Worm (Caenorhabditis elegans) whole organism, young adult: ENCODE data around the gene srw-33.

Source experiments
- B0019.2 ChIP-seq: fragments of 200-800 bp; sonication (Bioruptor generic); conservative IDR thresholded peaks from 2 replicates; pipeline ENCODE4 v1.3.6; 2022; ENCODE audit warnings: missing genetic modification reagents, missing genetic modification characterization, missing compliant biosample characterization
- B0261.1 ChIP-seq: sonication (generic microtip); optimal IDR thresholded peaks from 2 replicates; lab custom pipeline; 2016; ENCODE audit warnings: mild to moderate bottlenecking, missing genetic modification characterization, moderate library complexity, missing compliant biosample characterization
- B0336.3 ChIP-seq: fragments of 200-800 bp; sonication (Bioruptor generic); IDR thresholded peaks from 2 replicates; pipeline ENCODE4 v1.3.6; 2022; ENCODE audit warnings: missing genetic modification characterization, missing compliant biosample characterization
- F57C9.4 ChIP-seq: sonication (generic microtip); optimal IDR thresholded peaks from 2 replicates; lab custom pipeline; 2017; ENCODE audit warnings: mild to moderate bottlenecking, missing genetic modification characterization, missing compliant biosample characterization
- K11D2.4 ChIP-seq: fragments of 200-800 bp; sonication (Bioruptor generic); IDR thresholded peaks from 2 replicates; pipeline ENCODE4 v1.3.6; 2022; ENCODE audit warnings: missing genetic modification reagents, missing genetic modification characterization, missing compliant biosample characterization
- K12H6.12 ChIP-seq: fragments of 200-800 bp; sonication (Bioruptor generic); optimal IDR thresholded peaks from 2 replicates; lab custom pipeline; 2018; ENCODE audit warnings: mild to moderate bottlenecking, missing genetic modification characterization, missing compliant biosample characterization
- Y53F4B.3 ChIP-seq: fragments of 200-800 bp; sonication (Bioruptor generic); IDR thresholded peaks from 2 replicates; pipeline ENCODE4 v1.3.6; 2022; ENCODE audit warnings: missing genetic modification reagents, missing genetic modification characterization, missing compliant biosample characterization
- Y53G8AR.9 ChIP-seq: fragments of 200-800 bp; sonication (Bioruptor generic); conservative IDR thresholded peaks from 2 replicates; pipeline ENCODE4 v1.3.6; 2022; ENCODE audit warnings: missing genetic modification reagents, missing genetic modification characterization, missing compliant biosample characterization
- Y79H2A.3 ChIP-seq: fragments of 200-800 bp; sonication (Bioruptor generic); conservative IDR thresholded peaks from 2 replicates; pipeline ENCODE4 v1.3.6; 2022; ENCODE audit warnings: missing genetic modification reagents, missing genetic modification characterization, missing compliant biosample characterization
- Y95B8A.8 ChIP-seq: fragments of 200-800 bp; sonication (Bioruptor generic); IDR thresholded peaks from 2 replicates; pipeline ENCODE4 v1.3.6; 2022; ENCODE audit warnings: missing genetic modification reagents, missing genetic modification characterization, missing compliant biosample characterization
- ZK185.1 ChIP-seq: sonication (generic microtip); optimal IDR thresholded peaks from 2 replicates; lab custom pipeline; 2016; ENCODE audit warnings: mild to moderate bottlenecking, missing genetic modification characterization, missing compliant biosample characterization; ENCODE audit not compliant: poor library complexity, severe bottlenecking
- ama-1 ChIP-seq, 3 experiments: fragments of 150-350 bp in 1 of 3; sonication (generic microtip) in 2 of 3; optimal IDR thresholded peaks; 2 replicates each; lab custom pipeline; 2014 to 2018; ENCODE audit warnings: missing biosample characterization in 2 of 3, missing genetic modification characterization in 2 of 3, missing genetic modification reagents in 2 of 3
- atf-7 ChIP-seq: sonication (generic microtip); optimal IDR thresholded peaks from 2 replicates; lab custom pipeline; 2017; ENCODE audit warnings: mild to moderate bottlenecking, missing genetic modification characterization, missing compliant biosample characterization
- attf-3 ChIP-seq: fragments of 200-800 bp; sonication (Bioruptor generic); conservative IDR thresholded peaks from 2 replicates; pipeline ENCODE4 v1.3.6; 2022; ENCODE audit warnings: missing genetic modification reagents, missing genetic modification characterization, missing compliant biosample characterization
- attf-5 ChIP-seq: fragments of 200-800 bp; sonication (Bioruptor generic); optimal IDR thresholded peaks from 2 replicates; lab custom pipeline; 2018; ENCODE audit warnings: mild to moderate bottlenecking, missing genetic modification characterization, missing compliant biosample characterization
- attf-6 ChIP-seq: fragments of 200-800 bp; sonication (Bioruptor generic); IDR thresholded peaks from 2 replicates; pipeline ENCODE4 v1.3.6; 2022; ENCODE audit warnings: missing genetic modification reagents, missing genetic modification characterization, missing compliant biosample characterization
- ceh-27 ChIP-seq: fragments of 200-800 bp; sonication (Bioruptor generic); optimal IDR thresholded peaks from 2 replicates; lab custom pipeline; 2018; ENCODE audit warnings: mild to moderate bottlenecking, missing genetic modification characterization, moderate library complexity, missing compliant biosample characterization
- dox-1 ChIP-seq: fragments of 200-800 bp; sonication (Bioruptor generic); IDR thresholded peaks from 2 replicates; pipeline ENCODE4 v1.3.6; 2022; ENCODE audit warnings: missing genetic modification reagents, missing genetic modification characterization, missing compliant biosample characterization
- ekl-4 ChIP-seq: fragments of 200-800 bp; sonication (Bioruptor generic); IDR thresholded peaks from 2 replicates; pipeline ENCODE4 v1.3.6; 2022; ENCODE audit warnings: missing genetic modification reagents, missing genetic modification characterization, missing compliant biosample characterization
- gei-17 ChIP-seq: fragments of 200-800 bp; sonication (Bioruptor generic); optimal IDR thresholded peaks from 2 replicates; lab custom pipeline; 2018; ENCODE audit warnings: mild to moderate bottlenecking, missing genetic modification characterization, missing compliant biosample characterization
- him-1 ChIP-seq: sonication (generic microtip); optimal IDR thresholded peaks from 2 replicates; lab custom pipeline; 2016; ENCODE audit warnings: missing genotype, missing genetic modification reagents, missing genetic modification characterization, missing compliant biosample characterization
- hmg-1.2 ChIP-seq: fragments of 200-800 bp; sonication (Bioruptor generic); IDR thresholded peaks from 2 replicates; pipeline ENCODE4 v1.3.6; 2022; ENCODE audit warnings: missing genetic modification reagents, missing genetic modification characterization, missing compliant biosample characterization
- hmg-20 ChIP-seq: fragments of 200-800 bp; sonication (Bioruptor generic); IDR thresholded peaks from 2 replicates; pipeline ENCODE4 v1.3.6; 2022; ENCODE audit warnings: missing genetic modification reagents, missing genetic modification characterization, missing compliant biosample characterization
- hrde-1 ChIP-seq: sonication (generic microtip); optimal IDR thresholded peaks from 2 replicates; lab custom pipeline; 2016; ENCODE audit warnings: missing genetic modification characterization, mild to moderate bottlenecking, missing compliant biosample characterization, moderate library complexity, missing genotype, missing genetic modification reagents, borderline replicate concordance
- let-607 ChIP-seq, 2 experiments: fragments of 200-800 bp in 1 of 2; sonication (Bioruptor generic) in 1 of 2; sonication (generic microtip) in 1 of 2; optimal IDR thresholded peaks; 2 replicates each; lab custom pipeline; 2016 to 2018; ENCODE audit warnings: mild to moderate bottlenecking in 2 of 2, missing compliant biosample characterization in 2 of 2, missing genetic modification characterization in 2 of 2, moderate library complexity in 2 of 2, missing genotype in 1 of 2
- lsl-1 ChIP-seq: fragments of 200-800 bp; sonication (Bioruptor generic); optimal IDR thresholded peaks from 2 replicates; lab custom pipeline; 2018; ENCODE audit warnings: mild to moderate bottlenecking, missing genetic modification characterization, moderate library complexity, missing compliant biosample characterization
- madf-6 ChIP-seq: fragments of 200-800 bp; sonication (Bioruptor generic); IDR thresholded peaks from 2 replicates; pipeline ENCODE4 v1.3.6; 2022; ENCODE audit warnings: missing genetic modification reagents, missing genetic modification characterization, missing compliant biosample characterization
- madf-8 ChIP-seq: fragments of 200-800 bp; sonication (Bioruptor generic); conservative IDR thresholded peaks from 2 replicates; pipeline ENCODE4 v1.3.6; 2022; ENCODE audit warnings: missing genetic modification reagents, missing genetic modification characterization, missing compliant biosample characterization
- mcd-1 ChIP-seq: fragments of 200-800 bp; sonication (Bioruptor generic); IDR thresholded peaks from 2 replicates; pipeline ENCODE4 v1.3.6; 2022; ENCODE audit warnings: missing genetic modification reagents, missing genetic modification characterization, missing compliant biosample characterization
- mxl-1 ChIP-seq: sonication (generic microtip); optimal IDR thresholded peaks from 2 replicates; lab custom pipeline; 2016; ENCODE audit warnings: missing genetic modification characterization, missing compliant biosample characterization
- nfya-1 ChIP-seq: sonication (generic microtip); optimal IDR thresholded peaks from 2 replicates; lab custom pipeline; 2017; ENCODE audit warnings: antibody characterized with exemption, missing compliant biosample characterization, missing genetic modification characterization, borderline replicate concordance; ENCODE audit not compliant: insufficient read depth
- nfya-2 ChIP-seq: fragments of 200-800 bp; sonication (Bioruptor generic); IDR thresholded peaks from 2 replicates; pipeline ENCODE4 v1.3.6; 2022; ENCODE audit warnings: missing genetic modification reagents, missing genetic modification characterization, missing compliant biosample characterization
- nfyb-1 ChIP-seq: fragments of 200-800 bp; sonication (Bioruptor generic); IDR thresholded peaks from 2 replicates; pipeline ENCODE4 v1.3.6; 2022; ENCODE audit warnings: missing genetic modification reagents, missing genetic modification characterization, missing compliant biosample characterization
- nhr-80 ChIP-seq: sonication (generic microtip); optimal IDR thresholded peaks from 2 replicates; lab custom pipeline; 2016; ENCODE audit warnings: missing genetic modification characterization, missing compliant biosample characterization
- rcor-1 ChIP-seq: fragments of 200-800 bp; sonication (Bioruptor generic); IDR thresholded peaks from 2 replicates; pipeline ENCODE4 v1.3.6; 2022; ENCODE audit warnings: missing genetic modification reagents, missing genetic modification characterization, missing compliant biosample characterization
- rec-8 ChIP-seq, 2 experiments: sonication (generic microtip); optimal IDR thresholded peaks; 2 replicates each; lab custom pipeline; 2016; ENCODE audit warnings: mild to moderate bottlenecking in 2 of 2, missing genetic modification characterization in 2 of 2, missing genetic modification reagents in 2 of 2, missing genotype in 2 of 2, missing biosample characterization in 1 of 2, missing compliant biosample characterization in 1 of 2, moderate library complexity in 1 of 2
- sea-2 ChIP-seq: fragments of 200-800 bp; sonication (Bioruptor generic); IDR thresholded peaks from 2 replicates; pipeline ENCODE4 v1.3.6; 2022; ENCODE audit warnings: missing genetic modification characterization, missing compliant biosample characterization
- zfh-2 ChIP-seq: fragments of 200-800 bp; sonication (Bioruptor generic); conservative IDR thresholded peaks from 2 replicates; pipeline ENCODE4 v1.3.6; 2022; ENCODE audit warnings: missing genetic modification reagents, missing genetic modification characterization, missing compliant biosample characterization
- zim-3 ChIP-seq: sonication (generic microtip); optimal IDR thresholded peaks from 2 replicates; lab custom pipeline; 2017; ENCODE audit warnings: mild to moderate bottlenecking, missing genetic modification characterization, moderate library complexity, missing compliant biosample characterization
- ztf-28 ChIP-seq: fragments of 200-800 bp; sonication (Bioruptor generic); IDR thresholded peaks from 2 replicates; pipeline ENCODE4 v1.3.6; 2022; ENCODE audit warnings: missing genetic modification reagents, missing genetic modification characterization, missing compliant biosample characterization
- ztf-3 ChIP-seq: fragments of 200-800 bp; sonication (Bioruptor generic); optimal IDR thresholded peaks from 2 replicates; lab custom pipeline; 2018; ENCODE audit warnings: mild to moderate bottlenecking, missing genetic modification characterization, missing compliant biosample characterization
- ztf-6 ChIP-seq: fragments of 200-800 bp; sonication (Bioruptor generic); IDR thresholded peaks from 2 replicates; pipeline ENCODE4 v1.3.6; 2022; ENCODE audit warnings: missing genetic modification reagents, missing genetic modification characterization, missing compliant biosample characterization

srw-33 gene

DNA sequence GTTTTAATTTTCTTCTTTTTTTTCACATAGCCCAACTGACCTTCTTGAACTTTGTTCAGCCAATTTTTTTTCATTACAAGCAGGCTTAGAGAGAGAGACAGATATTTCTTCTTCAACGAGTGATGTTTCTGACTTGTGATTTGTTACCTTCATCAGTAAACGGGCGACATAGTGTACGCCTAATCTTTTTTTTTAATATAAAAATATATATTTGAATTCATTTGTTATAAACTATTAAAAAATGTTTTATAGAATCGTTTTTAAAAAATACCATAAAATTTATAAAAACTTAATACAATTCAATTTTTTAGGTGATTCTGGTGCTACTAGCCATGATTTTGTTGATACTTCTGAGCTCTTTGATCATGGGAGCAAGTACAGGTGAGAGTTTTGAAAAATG, 33.5 kb downstream of the srw-33 start, which contains the start of gene T06E6.10 (continued):
- TF ChIP-seq him-1 (no peak), K11D2.4 (GFP tag; lab: Robert Waterston, UW) (no peak)
- TF ChIP-seq, all 124 proteins: peak for 0

DNA sequence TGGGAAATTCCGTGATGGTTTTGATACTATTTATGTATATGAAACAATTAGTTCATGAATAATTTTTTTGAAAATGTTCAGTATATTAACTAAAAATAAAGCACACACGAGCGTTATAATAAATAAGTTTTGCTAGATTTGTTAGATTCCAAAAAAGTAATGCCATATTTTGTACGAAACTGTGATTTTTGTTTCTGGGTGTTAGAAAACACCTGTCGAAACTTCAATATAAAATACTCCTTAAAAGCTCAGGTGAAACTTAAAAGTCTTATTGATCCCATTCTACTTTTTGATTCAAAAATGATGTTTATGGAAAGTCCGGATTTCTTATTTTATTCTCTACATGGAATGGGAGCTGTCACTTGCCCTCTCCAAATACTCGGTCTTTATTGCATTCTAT, 35.4 kb downstream of the srw-33 start, which contains the start of gene srh-265:
Gene srh-265, plus strand, starts transcription at position 301 of the 400 bp plus-strand sequence.
- TF ChIP-seq nfya-2 (GFP tag; lab: Robert Waterston, UW), result no peak
- TF ChIP-seq ztf-28 (GFP tag; lab: Robert Waterston, UW), result no peak
- no peak for TF ChIP-seq dox-1 (GFP tag; lab: Robert Waterston, UW)
- no peak for TF ChIP-seq attf-6
- no peak for TF ChIP-seq hmg-20 (GFP tag; lab: Robert Waterston, UW)
- no peak for TF ChIP-seq ekl-4 (GFP tag; lab: Robert Waterston, UW)
- TF ChIP-seq ztf-6 (GFP tag; lab: Robert Waterston, UW), result no peak

DNA sequence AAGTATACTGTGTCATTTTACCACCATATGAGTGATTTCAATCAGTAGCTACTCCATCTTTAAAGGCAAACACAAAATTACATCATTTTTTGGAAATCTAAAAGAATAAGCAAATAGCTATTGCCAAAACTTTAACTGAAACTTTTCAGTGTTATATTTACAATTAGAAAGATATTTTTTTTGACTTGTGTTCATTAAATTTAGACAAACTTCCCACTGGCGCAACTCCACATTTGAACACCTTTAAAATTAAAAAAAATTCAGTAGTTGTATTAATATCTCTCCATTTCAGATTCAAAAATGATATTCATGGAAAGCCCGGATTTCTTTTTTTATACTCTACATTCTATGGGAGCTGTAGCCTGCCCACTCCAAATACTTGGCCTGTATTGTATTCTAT, 37.5 kb downstream of the srw-33 start, which contains the start of gene srh-264:
Gene srh-264, plus strand, starts transcription at position 301 of the 400 bp plus-strand sequence.
- no peak for TF ChIP-seq Y53F4B.3 (GFP tag; lab: Robert Waterston, UW)
- no peak for TF ChIP-seq B0261.1 (tag; lab: Kevin White, UChicago)
- TF ChIP-seq zfh-2 (GFP tag; lab: Robert Waterston, UW), result no peak
- TF ChIP-seq hrde-1 (tag; lab: Kevin White, UChicago), result no peak
- TF ChIP-seq hmg-1.2 (GFP tag; lab: Robert Waterston, UW), result no peak
- no peak for TF ChIP-seq rcor-1 (GFP tag; lab: Robert Waterston, UW)
- no peak for TF ChIP-seq K12H6.12 (tag; lab: Kevin White, UChicago)
- TF ChIP-seq mcd-1 (GFP tag; lab: Robert Waterston, UW), result no peak
- no peak for TF ChIP-seq gei-17 (GFP tag; lab: Kevin White, UChicago)

DNA sequence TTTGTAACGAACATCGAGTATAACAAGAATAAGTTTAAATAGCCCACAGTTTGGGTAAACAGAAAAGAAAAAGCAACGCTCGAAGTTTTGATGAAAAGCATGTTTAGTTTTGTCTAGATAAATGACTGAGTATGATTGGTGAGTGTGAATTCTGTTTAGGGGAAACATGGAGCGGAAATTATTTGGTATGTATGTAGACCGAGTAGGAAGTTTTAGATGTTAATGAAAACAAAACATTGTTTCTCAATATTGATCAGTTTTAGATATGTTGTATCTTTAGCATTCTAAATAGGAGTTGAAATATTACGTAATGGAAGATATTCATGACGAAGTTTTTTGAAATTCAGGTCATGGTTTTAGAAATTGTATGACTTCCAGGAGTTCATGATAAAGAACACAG, 38.7 kb downstream of the srw-33 start, which contains the start of gene srbc-63:
Gene srbc-63, minus strand, starts transcription at position 101 of the 400 bp plus-strand sequence.
- TF ChIP-seq Y79H2A.3 (no peak), nhr-80 (tag; lab: Kevin White, UChicago) (no peak), attf-5 (no peak), ama-1 (optimal IDR thresholded peaks at IDR 0.05; lab: Kevin White, UChicago) (no peak), ama-1 (GFP tag; optimal IDR thresholded peaks at IDR 0.05; lab: Kevin White, UChicago) (no peak), nfyb-1 (no peak), B0336.3 (no peak), atf-7 (no peak), mxl-1 (tag; lab: Kevin White, UChicago) (no peak), attf-3 (no peak), ZK185.1 (tag; lab: Kevin White, UChicago) (no peak), nfya-1 (tag; lab: Kevin White, UChicago) (no peak), B0019.2 (GFP tag; lab: Robert Waterston, UW) (no peak), madf-8 (GFP tag; lab: Robert Waterston, UW) (no peak)

DNA sequence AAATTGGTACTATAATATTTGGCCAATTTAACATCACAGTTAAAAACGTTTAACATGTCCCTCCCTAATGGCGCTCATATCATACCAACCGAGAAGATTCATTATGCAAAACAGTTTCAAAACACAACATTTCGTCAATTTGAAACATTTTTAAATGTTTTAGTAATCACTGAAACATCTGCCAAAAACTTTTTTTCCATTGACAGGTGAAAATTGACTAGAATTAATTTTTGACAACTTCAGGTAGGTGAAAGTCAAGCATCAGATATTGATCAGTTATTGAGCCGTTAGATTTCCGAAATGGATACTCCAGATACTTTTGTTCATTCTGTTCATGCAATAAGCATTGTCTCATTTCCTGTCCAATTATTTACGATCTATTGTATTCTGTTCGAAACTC, 44.4 kb downstream of the srw-33 start, which contains the start of gene srh-257:
Gene srh-257, plus strand, starts transcription at position 301 of the 400 bp plus-strand sequence.
- no peak for TF ChIP-seq ztf-6 (GFP tag; lab: Robert Waterston, UW)
- TF ChIP-seq mcd-1 (GFP tag; lab: Robert Waterston, UW), result no peak
- no peak for TF ChIP-seq let-607 (tag; optimal IDR thresholded peaks at IDR 0.05; lab: Kevin White, UChicago)
- TF ChIP-seq lsl-1, result no peak
- TF ChIP-seq ceh-27 (GFP tag; lab: Kevin White, UChicago), result no peak
- no peak for TF ChIP-seq atf-7
- TF ChIP-seq sea-2 (GFP tag; lab: Robert Waterston, UW), result no peak
- no peak for TF ChIP-seq ekl-4 (GFP tag; lab: Robert Waterston, UW)
- no peak for TF ChIP-seq Y95B8A.8 (GFP tag; lab: Robert Waterston, UW)
- no peak for TF ChIP-seq F57C9.4 (tag; lab: Kevin White, UChicago)
- no peak for TF ChIP-seq Y53G8AR.9 (GFP tag; lab: Robert Waterston, UW)
- TF ChIP-seq madf-6 (GFP tag; lab: Robert Waterston, UW), result no peak
- no peak for TF ChIP-seq ztf-3 (GFP tag; lab: Kevin White, UChicago)
- no peak for TF ChIP-seq rec-8 (tag; optimal IDR thresholded peaks at IDR 0.05; lab: Kevin White, UChicago)
- TF ChIP-seq zim-3 (tag; lab: Kevin White, UChicago), result no peak
